Worm (Caenorhabditis elegans) whole organism, L4/young adult: ENCODE results near the gene C10G8.8.

Source experiments
- W03F9.2 ChIP-seq: fragments of 150-350 bp; optimal IDR thresholded peaks from 2 replicates; lab custom pipeline; 2014; ENCODE audit warnings: missing biosample characterization, missing genetic modification characterization
- dao-5 ChIP-seq: sonication (generic microtip); optimal IDR thresholded peaks from 2 replicates; lab custom pipeline; 2016; ENCODE audit warnings: missing genotype, missing genetic modification characterization, moderate library complexity, missing compliant biosample characterization
- him-1 ChIP-seq: sonication (generic microtip); optimal IDR thresholded peaks from 2 replicates; lab custom pipeline; 2016; ENCODE audit warnings: missing genotype, missing genetic modification reagents, missing genetic modification characterization, missing compliant biosample characterization

- TF ChIP-seq W03F9.2 (tag; lab: Kevin White, UChicago) = no peak
- no peak for TF ChIP-seq him-1
- no peak for TF ChIP-seq dao-5
Observed at ce11 chrV:5336884-5337283, 8.7 kb upstream of the C10G8.8 start, which contains the start of gene srg-29.
